Worm (Caenorhabditis elegans) whole organism, L3 larva: ENCODE data around the gene M6.11.

Experiments used
- ama-1 ChIP-seq: fragments of 150-350 bp; optimal IDR thresholded peaks from 2 replicates; lab custom pipeline; 2018
- ceh-16 ChIP-seq: sonication (generic microtip); optimal IDR thresholded peaks from 2 replicates; lab custom pipeline; 2017; ENCODE audit warnings: missing biosample characterization, missing genetic modification characterization
- ceh-82 ChIP-seq: fragments of 150-350 bp; optimal IDR thresholded peaks from 2 replicates; lab custom pipeline; 2014; ENCODE audit warnings: missing biosample characterization, missing genetic modification characterization
- eor-1 ChIP-seq, 2 experiments: fragments of 150-350 bp; optimal IDR thresholded peaks; 2 replicates each; lab custom pipeline; 2014 to 2018; ENCODE audit warnings: missing biosample characterization in 2 of 2, missing genetic modification characterization in 2 of 2
- hmg-11 ChIP-seq: sonication (generic microtip); optimal IDR thresholded peaks from 2 replicates; lab custom pipeline; 2016; ENCODE audit warnings: missing genetic modification characterization, missing compliant biosample characterization
- lin-15B ChIP-seq: fragments of 150-350 bp; optimal IDR thresholded peaks from 2 replicates; lab custom pipeline; 2014; ENCODE audit warnings: missing biosample characterization, missing genetic modification characterization
- nhr-237 ChIP-seq: fragments of 150-350 bp; optimal IDR thresholded peaks from 2 replicates; lab custom pipeline; 2014; ENCODE audit warnings: missing biosample characterization, missing genetic modification characterization
- nhr-25 ChIP-seq: sonication (generic microtip); optimal IDR thresholded peaks from 2 replicates; lab custom pipeline; 2017; ENCODE audit warnings: missing biosample characterization, missing genetic modification characterization
- pqm-1 ChIP-seq: fragments of 150-350 bp; optimal IDR thresholded peaks from 2 replicates; lab custom pipeline; 2017; ENCODE audit warnings: missing biosample characterization, missing genetic modification characterization, inconsistent platforms
- tbx-2 ChIP-seq: sonication (generic microtip); optimal IDR thresholded peaks from 2 replicates; lab custom pipeline; 2016; ENCODE audit warnings: mild to moderate bottlenecking, missing genetic modification characterization, missing compliant biosample characterization
- unc-39 ChIP-seq: sonication (generic microtip); optimal IDR thresholded peaks from 4 replicates; lab custom pipeline; 2017; ENCODE audit warnings: missing biosample characterization, missing genetic modification characterization
- ztf-11 ChIP-seq: fragments of 150-350 bp; optimal IDR thresholded peaks from 2 replicates; lab custom pipeline; 2014; ENCODE audit warnings: missing biosample characterization, missing genetic modification characterization

DNA sequence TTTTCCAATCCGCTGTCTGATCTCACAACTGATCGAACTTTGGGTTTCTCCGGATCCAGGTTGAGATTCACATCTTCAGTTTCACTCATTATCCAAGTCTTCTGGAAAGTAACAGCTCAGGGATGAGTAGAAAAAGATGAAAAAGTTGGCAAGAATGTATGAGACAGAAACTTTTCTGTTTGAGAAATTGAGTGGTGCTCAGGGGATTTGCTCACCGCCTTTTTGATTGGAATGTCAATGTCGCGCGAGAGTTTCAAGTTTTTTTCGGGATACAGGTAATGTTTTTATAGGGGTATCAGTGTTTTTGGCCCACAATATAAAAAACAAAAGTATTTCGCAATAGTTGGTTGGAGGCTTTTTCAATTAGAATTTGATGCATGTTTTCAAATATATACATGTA is 20.1 kb downstream of the M6.11 start, which contains the start of gene unc-96:
- no peak for TF ChIP-seq tbx-2 (tag; lab: Kevin White, UChicago)
- no peak for TF ChIP-seq eor-1 (tag; optimal IDR thresholded peaks at IDR 0.05; lab: Kevin White, UChicago)
- no peak for TF ChIP-seq nhr-237 (tag; lab: Kevin White, UChicago)
- no peak for TF ChIP-seq ceh-16 (tag; lab: Kevin White, UChicago)
- TF ChIP-seq ceh-82 (tag; lab: Kevin White, UChicago): no peak
- TF ChIP-seq unc-39 (tag; lab: Kevin White, UChicago): no peak
- TF ChIP-seq lin-15B (tag; lab: Kevin White, UChicago): no peak
- TF ChIP-seq nhr-25 (tag; lab: Kevin White, UChicago): no peak
- no peak for TF ChIP-seq ama-1 (lab: Kevin White, UChicago)
- no peak for TF ChIP-seq pqm-1 (tag; lab: Kevin White, UChicago)
- TF ChIP-seq hmg-11 (tag; lab: Kevin White, UChicago): no peak
- no peak for TF ChIP-seq ztf-11
